Fruit fly (Drosophila melanogaster): ENCODE measurements around the gene Det.

- no peak for TF ChIP-seq cnc (optimal IDR thresholded peaks at IDR 0.05)
- TF ChIP-seq CG11617 (GFP tag; optimal IDR thresholded peaks at IDR 0.05) = peak; percentile 46
- TF ChIP-seq CG7101 (tag; optimal IDR thresholded peaks at IDR 0.05) = peak; percentile 64
- peak; percentile 65 for TF ChIP-seq CG33017 (tag; optimal IDR thresholded peaks at IDR 0.05)
- TF ChIP-seq CG12768 (GFP tag; optimal IDR thresholded peaks at IDR 0.05) = no peak
Observed at dm6 chr3R:17151376-17152026, 2.0 kb downstream of the Det start, which contains the start of gene CG5292.
